Worm (Caenorhabditis elegans): ENCODE data around the gene C15C8.6.

C15C8.6 gene

ce11 chrV:12701613-12702012, 49.7 kb downstream of the C15C8.6 start:
- TF ChIP-seq zag-1 (tag; optimal IDR thresholded peaks at IDR 0.05) = peak; percentile 48
- no peak for TF ChIP-seq peb-1 (tag; optimal IDR thresholded peaks at IDR 0.05)
- no peak for TF ChIP-seq dmd-4 (tag; optimal IDR thresholded peaks at IDR 0.05)
- TF ChIP-seq alr-1 (tag; optimal IDR thresholded peaks at IDR 0.05) = no peak
- TF ChIP-seq ztf-4 (tag; optimal IDR thresholded peaks at IDR 0.05) = no peak
- no peak for TF ChIP-seq nhr-237 (tag; optimal IDR thresholded peaks at IDR 0.05)
- no peak for TF ChIP-seq nhr-21 (tag; optimal IDR thresholded peaks at IDR 0.05)
- no peak for TF ChIP-seq Y55F3AM.14 (GFP tag; optimal IDR thresholded peaks at IDR 0.05)
- TF ChIP-seq crh-2 (tag; optimal IDR thresholded peaks at IDR 0.05) = peak; percentile 47
- no peak for TF ChIP-seq ama-1 (optimal IDR thresholded peaks at IDR 0.05)
- TF ChIP-seq ceh-16 (tag; optimal IDR thresholded peaks at IDR 0.05) = no peak
- TF ChIP-seq lsy-2 (tag; optimal IDR thresholded peaks at IDR 0.05) = no peak
- TF ChIP-seq F13H6.1 (tag; optimal IDR thresholded peaks at IDR 0.05) = no peak
- no peak for TF ChIP-seq lin-13 (GFP tag; optimal IDR thresholded peaks at IDR 0.05)
- no peak for TF ChIP-seq nhr-10 (tag; optimal IDR thresholded peaks at IDR 0.05)
- no peak for TF ChIP-seq lin-11 (tag; optimal IDR thresholded peaks at IDR 0.05)
- TF ChIP-seq fos-1 (tag; optimal IDR thresholded peaks at IDR 0.05) = no peak
- TF ChIP-seq nhr-12 (tag; optimal IDR thresholded peaks at IDR 0.05) = no peak

Data from whole organism, L2 larva.